Fruit fly (Drosophila melanogaster) whole organism, embryonic: Measurements from ENCODE around the gene Coq5.

Experiments
- Bgb ChIP-seq: fragments of 200-800 bp; sonication (Bioruptor generic); IDR thresholded peaks from 2 replicates; pipeline ENCODE4 v1.3.6; 2022; ENCODE audit warnings: missing biosample characterization, missing genetic modification characterization; ENCODE audit not compliant: partially characterized antibody
- CG1024 ChIP-seq: fragments of 200-800 bp; sonication (Bioruptor generic); IDR thresholded peaks from 2 replicates; pipeline ENCODE4 v1.3.6; 2022; ENCODE audit warnings: missing biosample characterization, missing genetic modification characterization
- CG10267 ChIP-seq: fragments of 200-800 bp; sonication (Bioruptor generic); optimal IDR thresholded peaks from 2 replicates; lab custom pipeline; 2018; ENCODE audit warnings: missing biosample characterization, mild to moderate bottlenecking, missing genetic modification characterization, moderate library complexity
- CG11456 ChIP-seq: fragments of 200-800 bp; sonication (Bioruptor generic); IDR thresholded peaks from 3 replicates; pipeline ENCODE4 v1.3.6; 2022; ENCODE audit warnings: missing biosample characterization, missing genetic modification characterization
- CG13287 ChIP-seq: fragments of 200-800 bp; sonication (Bioruptor generic); IDR thresholded peaks from 2 replicates; pipeline ENCODE4 v1.3.6; 2022; ENCODE audit warnings: missing biosample characterization, missing genetic modification characterization; ENCODE audit not compliant: partially characterized antibody
- CG13624 ChIP-seq: fragments of 200-800 bp; sonication (Bioruptor generic); optimal IDR thresholded peaks from 2 replicates; lab custom pipeline; 2016; ENCODE audit warnings: missing biosample characterization, missing genetic modification characterization
- CG14860 ChIP-seq: fragments of 200-800 bp; sonication (Bioruptor generic); IDR thresholded peaks from 3 replicates; pipeline ENCODE4 v1.3.6; 2022; ENCODE audit warnings: missing biosample characterization, missing genetic modification characterization; ENCODE audit not compliant: partially characterized antibody
- CG17385 ChIP-seq: fragments of 200-800 bp; sonication (Bioruptor generic); optimal IDR thresholded peaks from 3 replicates; lab custom pipeline; 2018; ENCODE audit warnings: missing biosample characterization, mild to moderate bottlenecking, missing genetic modification characterization
- CG17829 ChIP-seq: fragments of 200-800 bp; optimal IDR thresholded peaks from 2 replicates; lab custom pipeline; 2019; ENCODE audit warnings: missing biosample characterization, mild to moderate bottlenecking, missing genetic modification characterization, moderate library complexity
- CG2129 ChIP-seq: fragments of 200-800 bp; sonication (Bioruptor generic); IDR thresholded peaks from 2 replicates; pipeline ENCODE4 v1.3.6; 2022; ENCODE audit warnings: missing biosample characterization, missing genetic modification characterization; ENCODE audit not compliant: partially characterized antibody
- CG30403 ChIP-seq: fragments of 200-800 bp; sonication (Bioruptor generic); optimal IDR thresholded peaks from 3 replicates; lab custom pipeline; 2016; ENCODE audit warnings: missing biosample characterization, missing genetic modification characterization
- CG7271 ChIP-seq: fragments of 200-800 bp; sonication (Bioruptor generic); optimal IDR thresholded peaks from 2 replicates; lab custom pipeline; 2018; ENCODE audit warnings: missing biosample characterization, mild to moderate bottlenecking, missing genetic modification characterization, moderate library complexity
- CG7839 ChIP-seq: fragments of 200-800 bp; sonication (Bioruptor generic); optimal IDR thresholded peaks from 3 replicates; lab custom pipeline; 2018; ENCODE audit warnings: missing biosample characterization, mild to moderate bottlenecking, missing genetic modification characterization, moderate library complexity
- CG8765 ChIP-seq: fragments of 200-800 bp; sonication (Bioruptor generic); IDR thresholded peaks from 2 replicates; pipeline ENCODE4 v1.3.6; 2022; ENCODE audit warnings: missing biosample characterization, missing genetic modification characterization
- CG8924 ChIP-seq: fragments of 200-800 bp; optimal IDR thresholded peaks from 3 replicates; lab custom pipeline; 2019; ENCODE audit warnings: missing biosample characterization, mild to moderate bottlenecking, missing genetic modification characterization, moderate library complexity
- CG8944 ChIP-seq: fragments of 200-800 bp; sonication (Bioruptor generic); optimal IDR thresholded peaks from 3 replicates; lab custom pipeline; 2016; ENCODE audit warnings: missing biosample characterization, missing genetic modification characterization
- CkIIα-i1 ChIP-seq: fragments of 200-800 bp; sonication (Bioruptor generic); IDR thresholded peaks from 2 replicates; pipeline ENCODE4 v1.3.6; 2022; ENCODE audit warnings: missing biosample characterization, missing genetic modification characterization
- Elba2 ChIP-seq: fragments of 200-800 bp; sonication (Bioruptor generic); optimal IDR thresholded peaks from 3 replicates; lab custom pipeline; 2016; ENCODE audit warnings: missing biosample characterization, missing genetic modification characterization
- Fer1 ChIP-seq: fragments of 200-800 bp; sonication (Bioruptor generic); optimal IDR thresholded peaks from 2 replicates; lab custom pipeline; 2017; ENCODE audit warnings: missing biosample characterization, mild to moderate bottlenecking, missing genetic modification characterization
- HLH54F ChIP-seq: fragments of 200-800 bp; sonication (Bioruptor generic); optimal IDR thresholded peaks from 3 replicates; lab custom pipeline; 2016; ENCODE audit warnings: missing biosample characterization, missing genetic modification characterization
- Hand ChIP-seq: fragments of 200-800 bp; sonication (Bioruptor generic); optimal IDR thresholded peaks from 2 replicates; lab custom pipeline; 2017; ENCODE audit warnings: mild to moderate bottlenecking, missing biosample characterization, missing genetic modification reagents, missing genetic modification characterization
- MESR4 ChIP-seq: fragments of 200-800 bp; sonication (Bioruptor generic); optimal IDR thresholded peaks from 2 replicates; lab custom pipeline; 2018; ENCODE audit warnings: missing biosample characterization, mild to moderate bottlenecking, missing genetic modification characterization, moderate library complexity
- Med ChIP-seq: fragments of 200-800 bp; sonication (Bioruptor generic); peaks from one replicate; lab custom pipeline; 2016; ENCODE audit warnings: missing biosample characterization, missing genetic modification characterization, mild to moderate bottlenecking, inconsistent platforms, moderate library complexity
- Ptx1 ChIP-seq: fragments of 200-800 bp; sonication (Bioruptor generic); IDR thresholded peaks from 2 replicates; pipeline ENCODE4 v1.3.6; 2022; ENCODE audit warnings: missing biosample characterization, missing genetic modification characterization
- Trl ChIP-seq, 3 experiments: fragments of >200 bp in 2 of 3; fragments of 200-800 bp in 1 of 3; sonication (Bioruptor generic) in 1 of 3; optimal IDR thresholded peaks; 2 replicates in 1 of 3; 3 replicates in 2 of 3; lab custom pipeline; 2016 to 2017; ENCODE audit warnings: missing biosample characterization in 1 of 3, missing genetic modification characterization in 1 of 3
- ash1 ChIP-seq: fragments of 200-800 bp; sonication (Bioruptor generic); optimal IDR thresholded peaks from 2 replicates; lab custom pipeline; 2018; ENCODE audit warnings: missing biosample characterization, mild to moderate bottlenecking, missing genetic modification characterization
- bbx ChIP-seq: fragments of 200-800 bp; sonication (Bioruptor generic); IDR thresholded peaks from 2 replicates; pipeline ENCODE4 v1.3.6; 2022; ENCODE audit warnings: missing biosample characterization, missing genetic modification characterization; ENCODE audit not compliant: partially characterized antibody
- btn ChIP-seq: fragments of 200-800 bp; sonication (Bioruptor generic); optimal IDR thresholded peaks from 2 replicates; lab custom pipeline; 2016; ENCODE audit warnings: missing biosample characterization, missing genetic modification characterization
- ci ChIP-seq: fragments of 200-800 bp; sonication (Bioruptor generic); IDR thresholded peaks from 3 replicates; pipeline ENCODE4 v1.3.6; 2022; ENCODE audit warnings: missing biosample characterization, missing genetic modification characterization
- crp ChIP-seq, 2 experiments: fragments of 200-800 bp; sonication (Bioruptor generic); optimal IDR thresholded peaks; 2 replicates in 1 of 2; 3 replicates in 1 of 2; lab custom pipeline; 2017; ENCODE audit warnings: missing biosample characterization in 2 of 2, missing genetic modification characterization in 2 of 2, mild to moderate bottlenecking in 1 of 2, moderate library complexity in 1 of 2
- gce ChIP-seq: fragments of 200-800 bp; sonication (Bioruptor generic); IDR thresholded peaks from 3 replicates; pipeline ENCODE4 v1.3.6; 2022; ENCODE audit warnings: missing biosample characterization, missing genetic modification characterization
- gfzf ChIP-seq: fragments of 200-800 bp; sonication (Bioruptor generic); optimal IDR thresholded peaks from 2 replicates; lab custom pipeline; 2016; ENCODE audit warnings: missing biosample characterization, mild to moderate bottlenecking, missing genetic modification characterization, moderate library complexity
- gsb-n ChIP-seq: fragments of 200-800 bp; sonication (Bioruptor generic); optimal IDR thresholded peaks from 3 replicates; lab custom pipeline; 2018; ENCODE audit warnings: missing biosample characterization, mild to moderate bottlenecking, missing genetic modification characterization
- her ChIP-seq: fragments of 200-800 bp; sonication (Bioruptor generic); optimal IDR thresholded peaks from 2 replicates; lab custom pipeline; 2016; ENCODE audit warnings: missing biosample characterization, missing genetic modification characterization
- insv ChIP-seq, 2 experiments: fragments of 200-800 bp; sonication (Bioruptor generic); optimal IDR thresholded peaks; 3 replicates each; lab custom pipeline; 2016 to 2018; ENCODE audit warnings: missing biosample characterization in 2 of 2, missing genetic modification characterization in 2 of 2
- inv ChIP-seq: fragments of 200-800 bp; sonication (Bioruptor generic); IDR thresholded peaks from 2 replicates; pipeline ENCODE4 v1.3.6; 2022; ENCODE audit warnings: missing biosample characterization, missing genetic modification characterization; ENCODE audit not compliant: partially characterized antibody
- nerfin-2 ChIP-seq: fragments of 200-800 bp; sonication (Bioruptor generic); IDR thresholded peaks from 2 replicates; pipeline ENCODE4 v1.3.6; 2022; ENCODE audit warnings: missing biosample characterization, missing genetic modification characterization; ENCODE audit not compliant: partially characterized antibody
- nmo ChIP-seq: fragments of 200-800 bp; sonication (Bioruptor generic); optimal IDR thresholded peaks from 2 replicates; lab custom pipeline; 2018; ENCODE audit warnings: missing biosample characterization, mild to moderate bottlenecking, missing genetic modification characterization, moderate library complexity
- oc ChIP-seq: fragments of 200-800 bp; sonication (Bioruptor generic); optimal IDR thresholded peaks from 2 replicates; lab custom pipeline; 2018; ENCODE audit warnings: missing biosample characterization, mild to moderate bottlenecking, missing genetic modification characterization, moderate library complexity
- row ChIP-seq: fragments of 200-800 bp; sonication (Bioruptor generic); IDR thresholded peaks from 3 replicates; pipeline ENCODE4 v1.3.6; 2022; ENCODE audit warnings: missing biosample characterization, missing genetic modification characterization
- sd ChIP-seq: fragments of 200-800 bp; sonication (Bioruptor generic); optimal IDR thresholded peaks from 3 replicates; lab custom pipeline; 2018; ENCODE audit warnings: missing biosample characterization, mild to moderate bottlenecking, missing genetic modification characterization, moderate library complexity
- tap ChIP-seq: fragments of 200-800 bp; optimal IDR thresholded peaks from 3 replicates; lab custom pipeline; 2019; ENCODE audit warnings: missing biosample characterization, mild to moderate bottlenecking, missing genetic modification characterization, moderate library complexity
- tll ChIP-seq, 2 experiments: fragments of 200-800 bp in 1 of 2; fragments of >200 bp in 1 of 2; sonication (Bioruptor generic) in 1 of 2; optimal IDR thresholded peaks; 2 replicates each; lab custom pipeline; 2017 to 2019; ENCODE audit warnings: missing biosample characterization in 2 of 2, missing genetic modification characterization in 2 of 2, mild to moderate bottlenecking in 1 of 2, moderate library complexity in 1 of 2
- tna ChIP-seq: fragments of 200-800 bp; sonication (Bioruptor generic); IDR thresholded peaks from 2 replicates; pipeline ENCODE4 v1.3.6; 2022; ENCODE audit warnings: missing biosample characterization, missing genetic modification characterization; ENCODE audit not compliant: partially characterized antibody
- trem ChIP-seq: fragments of 200-800 bp; optimal IDR thresholded peaks from 3 replicates; lab custom pipeline; 2019; ENCODE audit warnings: missing biosample characterization, mild to moderate bottlenecking, missing genetic modification characterization, moderate library complexity
- vnd ChIP-seq: fragments of 200-800 bp; sonication (Bioruptor generic); IDR thresholded peaks from 3 replicates; pipeline ENCODE4 v1.3.6; 2022; ENCODE audit warnings: missing biosample characterization, missing genetic modification characterization; ENCODE audit not compliant: partially characterized antibody
- zen2 ChIP-seq: fragments of 200-800 bp; sonication (Bioruptor generic); IDR thresholded peaks from 3 replicates; pipeline ENCODE4 v1.3.6; 2022; ENCODE audit warnings: missing biosample characterization, missing genetic modification characterization; ENCODE audit not compliant: partially characterized antibody

The Coq5 gene

DNA sequence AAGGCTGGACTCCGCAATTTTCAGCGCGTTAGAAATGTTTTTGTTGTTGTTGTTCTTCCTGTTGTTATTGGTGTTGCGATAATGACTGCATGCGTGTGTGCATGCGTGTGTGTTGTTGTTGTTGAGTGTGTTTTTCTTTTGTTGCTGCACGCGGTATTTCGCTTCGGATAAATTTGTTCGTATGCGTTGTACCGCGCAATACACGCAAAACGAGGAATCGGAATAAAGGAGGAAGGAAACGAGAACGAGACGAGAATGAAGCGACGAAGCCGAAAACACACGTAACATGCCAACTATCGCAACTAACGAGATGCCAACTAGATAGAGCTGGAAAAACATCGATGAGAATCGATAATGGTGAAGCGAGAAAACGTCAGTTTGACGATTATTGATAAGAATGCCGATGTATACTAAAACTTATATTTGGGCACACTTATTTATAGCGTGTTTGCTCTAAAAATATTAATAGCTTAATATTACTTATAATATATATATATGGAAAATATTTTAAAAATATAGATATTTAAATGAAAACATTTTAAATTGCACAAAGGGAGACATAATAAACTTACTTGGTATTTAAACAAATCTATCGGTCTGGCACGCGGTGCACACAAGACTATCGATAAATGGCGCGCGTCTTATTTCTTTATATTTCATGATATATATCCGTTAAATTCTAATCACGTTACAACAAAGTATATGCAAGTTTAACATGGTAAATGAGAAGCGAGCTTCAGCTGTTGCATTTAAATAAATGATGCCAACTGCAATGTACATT, 17.2 kb upstream of the Coq5 start, which contains the start of gene sno (continued):
- TF ChIP-seq CG17829 (tag; lab: Kevin White, UChicago) (peak; percentile 22), CkIIα-i1 (GFP tag; lab: Robert Waterston, UW) (no peak), CG30403 (no peak), tap (tag; lab: Kevin White, UChicago) (no peak), ci (GFP tag; lab: Robert Waterston, UW) (0 out of 3 replicates have a peak, but pooled peaks have one; percentile 18), Fer1 (GFP tag; lab: Kevin White, UChicago) (no peak), Med (peak; percentile 64), CG13287 (GFP tag; lab: Robert Waterston, UW) (peak; percentile 79), CG13624 (no peak), Ptx1 (GFP tag; lab: Robert Waterston, UW) (no peak), CG8924 (tag; lab: Kevin White, UChicago) (peak; percentile 30), Elba2 (no peak), HLH54F (no peak), CG1024 (GFP tag; lab: Robert Waterston, UW) (no peak), nmo (GFP tag; lab: Kevin White, UChicago) (peak; percentile 10), oc (no peak), CG8944 (no peak), gsb-n (no peak), tna (GFP tag; lab: Robert Waterston, UW) (peak; percentile 67), Hand (GFP tag; lab: Kevin White, UChicago) (no peak), tll (GFP tag; optimal IDR thresholded peaks at IDR 0.05; lab: Kevin White, UChicago) (no peak), MESR4 (GFP tag; lab: Kevin White, UChicago) (peak; percentile 77), CG17385 (GFP tag; lab: Kevin White, UChicago) (no peak), gfzf (peak; percentile 33), nerfin-2 (GFP tag; lab: Robert Waterston, UW) (peak; percentile 70), insv (GFP tag; optimal IDR thresholded peaks at IDR 0.05; lab: Kevin White, UChicago) (peak in 1 of 2 experiments; percentile 50), btn (no peak), CG7839 (tag; lab: Kevin White, UChicago) (no peak), trem (tag; lab: Kevin White, UChicago) (peak; percentile 22), Bgb (GFP tag; lab: Robert Waterston, UW) (peak; percentile 90), row (peak; percentile 62), CG8765 (GFP tag; lab: Robert Waterston, UW) (no peak), ash1 (GFP tag; lab: Kevin White, UChicago) (no peak), her (GFP tag; lab: Kevin White, UChicago) (peak; percentile 1), zen2 (peak; percentile 64; the same call in 1 of the 3 replicates), bbx (GFP tag; lab: Robert Waterston, UW) (peak; percentile 87), CG10267 (tag; lab: Kevin White, UChicago) (no peak), Trl (optimal IDR thresholded peaks at IDR 0.05; lab: Kevin White, UChicago) (no peak), Trl (GFP tag; optimal IDR thresholded peaks at IDR 0.05; lab: Kevin White, UChicago) (no peak), sd (tag; lab: Kevin White, UChicago) (peak; percentile 3), CG11456 (GFP tag; lab: Robert Waterston, UW) (no peak), CG7271 (tag; lab: Kevin White, UChicago) (no peak), crp (GFP tag; optimal IDR thresholded peaks at IDR 0.05; lab: Kevin White, UChicago) (no peak), inv (GFP tag; lab: Robert Waterston, UW) (peak; percentile 87), CG14860 (GFP tag; lab: Robert Waterston, UW) (peak; percentile 82), gce (no peak), CG2129 (peak; percentile 55), vnd (GFP tag; lab: Robert Waterston, UW) (peak; percentile 79)
